Fruit fly (Drosophila melanogaster) whole organism, embryonic: ENCODE results near the gene elB.

ENCODE experiments used
- Bgb ChIP-seq: fragments of 200-800 bp; sonication (Bioruptor generic); IDR thresholded peaks from 2 replicates; pipeline ENCODE4 v1.3.6; 2022; ENCODE audit warnings: missing biosample characterization, missing genetic modification characterization; ENCODE audit not compliant: partially characterized antibody
- C15 ChIP-seq: fragments of 200-800 bp; sonication (Bioruptor generic); IDR thresholded peaks from 3 replicates; pipeline ENCODE4 v1.3.6; 2022; ENCODE audit warnings: missing biosample characterization, missing genetic modification characterization
- CG11085 ChIP-seq: fragments of 200-800 bp; sonication (Bioruptor generic); IDR thresholded peaks from 2 replicates; pipeline ENCODE4 v1.3.6; 2022; ENCODE audit warnings: missing biosample characterization, missing genetic modification characterization
- CG11398 ChIP-seq: fragments of 200-800 bp; sonication (Bioruptor generic); optimal IDR thresholded peaks from 2 replicates; lab custom pipeline; 2016; ENCODE audit warnings: missing biosample characterization, missing genetic modification characterization
- CG17359 ChIP-seq: fragments of 200-800 bp; sonication (Bioruptor generic); optimal IDR thresholded peaks from 3 replicates; lab custom pipeline; 2018; ENCODE audit warnings: missing biosample characterization, mild to moderate bottlenecking, missing genetic modification characterization, moderate library complexity
- CG17912 ChIP-seq: fragments of 200-800 bp; sonication (Bioruptor generic); optimal IDR thresholded peaks from 2 replicates; lab custom pipeline; 2018; ENCODE audit warnings: missing biosample characterization, mild to moderate bottlenecking, missing genetic modification characterization
- CG18476 ChIP-seq: fragments of 200-800 bp; sonication (Bioruptor generic); optimal IDR thresholded peaks from 2 replicates; lab custom pipeline; 2016; ENCODE audit warnings: missing biosample characterization, mild to moderate bottlenecking, missing genetic modification characterization
- CG2678 ChIP-seq: fragments of 200-800 bp; sonication (Bioruptor generic); optimal IDR thresholded peaks from 3 replicates; lab custom pipeline; 2019; ENCODE audit warnings: missing biosample characterization, mild to moderate bottlenecking, missing genetic modification characterization, moderate library complexity
- CG31224 ChIP-seq: fragments of 200-800 bp; sonication (Bioruptor generic); IDR thresholded peaks from 2 replicates; pipeline ENCODE4 v1.3.6; 2022; ENCODE audit warnings: missing biosample characterization, missing genetic modification characterization
- CG32772 ChIP-seq: fragments of 200-800 bp; sonication (Bioruptor generic); IDR thresholded peaks from 2 replicates; pipeline ENCODE4 v1.3.6; 2022; ENCODE audit warnings: missing biosample characterization, missing genetic modification characterization
- CG4282 ChIP-seq: fragments of 200-800 bp; sonication (Bioruptor generic); optimal IDR thresholded peaks from 2 replicates; lab custom pipeline; 2016; ENCODE audit warnings: missing biosample characterization, missing genetic modification characterization
- CG8924 ChIP-seq: fragments of 200-800 bp; optimal IDR thresholded peaks from 3 replicates; lab custom pipeline; 2019; ENCODE audit warnings: missing biosample characterization, mild to moderate bottlenecking, missing genetic modification characterization, moderate library complexity
- CrebB ChIP-seq: fragments of 200-800 bp; sonication (Bioruptor generic); optimal IDR thresholded peaks from 3 replicates; lab custom pipeline; 2018; ENCODE audit warnings: missing biosample characterization, mild to moderate bottlenecking, missing genetic modification characterization
- Dll ChIP-seq: fragments of 200-800 bp; sonication (Bioruptor generic); IDR thresholded peaks from 4 replicates; pipeline ENCODE4 v1.3.6; 2022; ENCODE audit warnings: missing biosample characterization, missing genetic modification characterization; ENCODE audit not compliant: partially characterized antibody
- Doc2 ChIP-seq: fragments of 200-800 bp; sonication (Bioruptor generic); IDR thresholded peaks from 2 replicates; pipeline ENCODE4 v1.3.6; 2022; ENCODE audit warnings: missing biosample characterization, missing genetic modification characterization
- Ets65A ChIP-seq: fragments of 200-800 bp; sonication (Bioruptor generic); peaks from one replicate; lab custom pipeline; 2016; ENCODE audit warnings: missing biosample characterization, missing genetic modification characterization
- Fer2 ChIP-seq: fragments of 200-800 bp; sonication (Bioruptor generic); optimal IDR thresholded peaks from 2 replicates; lab custom pipeline; 2018; ENCODE audit warnings: missing biosample characterization, mild to moderate bottlenecking, missing genetic modification characterization, moderate library complexity
- HLHmδ ChIP-seq: fragments of 200-800 bp; sonication (Bioruptor generic); optimal IDR thresholded peaks from 2 replicates; lab custom pipeline; 2018; ENCODE audit warnings: missing biosample characterization, mild to moderate bottlenecking, missing genetic modification characterization, moderate library complexity
- Hey ChIP-seq: fragments of 200-800 bp; sonication (Bioruptor generic); optimal IDR thresholded peaks from 3 replicates; lab custom pipeline; 2018; ENCODE audit warnings: missing biosample characterization, mild to moderate bottlenecking, missing genetic modification characterization
- MTF-1 ChIP-seq: fragments of 200-800 bp; sonication (Bioruptor generic); optimal IDR thresholded peaks from 2 replicates; lab custom pipeline; 2018; ENCODE audit warnings: missing biosample characterization, mild to moderate bottlenecking, missing genetic modification characterization, borderline replicate concordance
- NC2α ChIP-seq: fragments of 200-800 bp; sonication (Bioruptor generic); optimal IDR thresholded peaks from 2 replicates; lab custom pipeline; 2016; ENCODE audit warnings: missing biosample characterization, missing genetic modification characterization
- Neu2 ChIP-seq: fragments of 200-800 bp; sonication (Bioruptor generic); optimal IDR thresholded peaks from 3 replicates; lab custom pipeline; 2016; ENCODE audit warnings: missing biosample characterization, missing genetic modification characterization, borderline replicate concordance
- Six4 ChIP-seq: fragments of 200-800 bp; sonication (Bioruptor generic); optimal IDR thresholded peaks from 2 replicates; lab custom pipeline; 2016; ENCODE audit warnings: missing biosample characterization, missing genetic modification characterization
- amos ChIP-seq: fragments of 200-800 bp; sonication (Bioruptor generic); IDR thresholded peaks from 2 replicates; pipeline ENCODE4 v1.3.6; 2022; ENCODE audit warnings: missing biosample characterization, missing genetic modification characterization; ENCODE audit not compliant: partially characterized antibody
- cad ChIP-seq: fragments of >200 bp; optimal IDR thresholded peaks from 2 replicates; lab custom pipeline; 2017; ENCODE audit warnings: missing biosample characterization, missing genetic modification characterization
- chm ChIP-seq: fragments of 200-800 bp; sonication (Bioruptor generic); IDR thresholded peaks from 2 replicates; pipeline ENCODE4 v1.3.6; 2022; ENCODE audit warnings: missing biosample characterization, missing genetic modification characterization
- corto ChIP-seq: fragments of 200-800 bp; sonication (Bioruptor generic); optimal IDR thresholded peaks from 2 replicates; lab custom pipeline; 2016; ENCODE audit warnings: missing biosample characterization, mild to moderate bottlenecking, missing genetic modification characterization, moderate library complexity
- dati ChIP-seq: fragments of 200-800 bp; sonication (Bioruptor generic); IDR thresholded peaks from 2 replicates; pipeline ENCODE4 v1.3.6; 2022; ENCODE audit warnings: missing biosample characterization, missing genetic modification characterization
- dmrt99B ChIP-seq: fragments of 200-800 bp; sonication (Bioruptor generic); optimal IDR thresholded peaks from 2 replicates; lab custom pipeline; 2018; ENCODE audit warnings: missing biosample characterization, mild to moderate bottlenecking, missing genetic modification characterization, moderate library complexity
- dpn ChIP-seq, 2 experiments: fragments of 200-800 bp; sonication (Bioruptor generic); optimal IDR thresholded peaks; 3 replicates each; lab custom pipeline; 2016; ENCODE audit warnings: missing biosample characterization in 2 of 2, missing genetic modification characterization in 2 of 2
- h ChIP-seq: fragments of >200 bp; optimal IDR thresholded peaks from 2 replicates; lab custom pipeline; 2017
- hbn ChIP-seq: fragments of 200-800 bp; sonication (Bioruptor generic); IDR thresholded peaks from 2 replicates; pipeline ENCODE4 v1.3.6; 2022; ENCODE audit warnings: missing biosample characterization, missing genetic modification characterization; ENCODE audit not compliant: partially characterized antibody
- hkb ChIP-seq, 2 experiments: fragments of 200-800 bp in 1 of 2; fragments of >200 bp in 1 of 2; sonication (Bioruptor generic) in 1 of 2; IDR thresholded peaks in 1 of 2; optimal IDR thresholded peaks in 1 of 2; 2 replicates each; pipeline versions ENCODE4 v1.3.6 to Lab custom; 2017 to 2022; ENCODE audit warnings: missing biosample characterization in 1 of 2, missing genetic modification characterization in 1 of 2
- kay ChIP-seq: fragments of 200-800 bp; sonication (Bioruptor generic); optimal IDR thresholded peaks from 2 replicates; lab custom pipeline; 2016; ENCODE audit warnings: missing biosample characterization, missing genetic modification characterization
- ken ChIP-seq: fragments of 200-800 bp; sonication (Bioruptor generic); IDR thresholded peaks from 3 replicates; pipeline ENCODE4 v1.3.6; 2022; ENCODE audit warnings: missing biosample characterization, missing genetic modification characterization
- lmd ChIP-seq: fragments of 200-800 bp; sonication (Bioruptor generic); IDR thresholded peaks from 2 replicates; pipeline ENCODE4 v1.3.6; 2022; ENCODE audit warnings: missing biosample characterization, missing genetic modification characterization
- lov ChIP-seq, 2 experiments: fragments of 200-800 bp in 1 of 2; fragments of >200 bp in 1 of 2; sonication (Bioruptor generic) in 1 of 2; IDR thresholded peaks in 1 of 2; optimal IDR thresholded peaks in 1 of 2; 2 replicates in 1 of 2; 3 replicates in 1 of 2; pipeline versions ENCODE4 v1.3.6 to Lab custom; 2017 to 2022; ENCODE audit warnings: missing biosample characterization in 1 of 2, missing genetic modification characterization in 1 of 2
- rib ChIP-seq: fragments of 200-800 bp; sonication (Bioruptor generic); IDR thresholded peaks from 2 replicates; pipeline ENCODE4 v1.3.6; 2022; ENCODE audit warnings: missing biosample characterization, missing genetic modification characterization
- sc ChIP-seq, 3 experiments: fragments of >200 bp in 2 of 3; fragments of 200-800 bp in 1 of 3; sonication (Bioruptor generic) in 1 of 3; optimal IDR thresholded peaks; 2 replicates in 2 of 3; 3 replicates in 1 of 3; lab custom pipeline; 2017; ENCODE audit warnings: mild to moderate bottlenecking in 1 of 3, missing biosample characterization in 1 of 3, missing genetic modification characterization in 1 of 3, missing genetic modification reagents in 1 of 3
- sna ChIP-seq: fragments of 200-800 bp; sonication (Bioruptor generic); IDR thresholded peaks from 2 replicates; pipeline ENCODE4 v1.3.6; 2022; ENCODE audit warnings: missing biosample characterization, missing genetic modification characterization; ENCODE audit not compliant: partially characterized antibody
- sqz ChIP-seq: fragments of 200-800 bp; sonication (Bioruptor generic); optimal IDR thresholded peaks from 3 replicates; lab custom pipeline; 2018; ENCODE audit warnings: missing biosample characterization, mild to moderate bottlenecking, missing genetic modification characterization
- sug ChIP-seq: fragments of 200-800 bp; optimal IDR thresholded peaks from 2 replicates; lab custom pipeline; 2019; ENCODE audit warnings: missing biosample characterization, mild to moderate bottlenecking, missing genetic modification characterization, moderate library complexity
- tio ChIP-seq: fragments of 200-800 bp; sonication (Bioruptor generic); optimal IDR thresholded peaks from 2 replicates; lab custom pipeline; 2017; ENCODE audit warnings: missing biosample characterization, missing genetic modification characterization, inconsistent platforms
- trem ChIP-seq: fragments of 200-800 bp; optimal IDR thresholded peaks from 3 replicates; lab custom pipeline; 2019; ENCODE audit warnings: missing biosample characterization, mild to moderate bottlenecking, missing genetic modification characterization, moderate library complexity
- twi ChIP-seq: fragments of 200-800 bp; optimal IDR thresholded peaks from 2 replicates; lab custom pipeline; 2019; ENCODE audit warnings: missing biosample characterization, mild to moderate bottlenecking, missing genetic modification characterization, moderate library complexity
- unpg ChIP-seq: fragments of 200-800 bp; sonication (Bioruptor generic); optimal IDR thresholded peaks from 3 replicates; lab custom pipeline; 2018; ENCODE audit warnings: missing biosample characterization, mild to moderate bottlenecking, missing genetic modification characterization, moderate library complexity
- usp ChIP-seq: fragments of >200 bp; optimal IDR thresholded peaks from 2 replicates; lab custom pipeline; 2017; ENCODE audit warnings: missing biosample characterization, missing genetic modification characterization
- yki ChIP-seq: fragments of >200 bp; optimal IDR thresholded peaks from 3 replicates; lab custom pipeline; 2018
- zen ChIP-seq: fragments of 200-800 bp; sonication (Bioruptor generic); optimal IDR thresholded peaks from 3 replicates; lab custom pipeline; 2018; ENCODE audit warnings: missing biosample characterization, mild to moderate bottlenecking, missing genetic modification characterization, moderate library complexity

elB gene

DNA sequence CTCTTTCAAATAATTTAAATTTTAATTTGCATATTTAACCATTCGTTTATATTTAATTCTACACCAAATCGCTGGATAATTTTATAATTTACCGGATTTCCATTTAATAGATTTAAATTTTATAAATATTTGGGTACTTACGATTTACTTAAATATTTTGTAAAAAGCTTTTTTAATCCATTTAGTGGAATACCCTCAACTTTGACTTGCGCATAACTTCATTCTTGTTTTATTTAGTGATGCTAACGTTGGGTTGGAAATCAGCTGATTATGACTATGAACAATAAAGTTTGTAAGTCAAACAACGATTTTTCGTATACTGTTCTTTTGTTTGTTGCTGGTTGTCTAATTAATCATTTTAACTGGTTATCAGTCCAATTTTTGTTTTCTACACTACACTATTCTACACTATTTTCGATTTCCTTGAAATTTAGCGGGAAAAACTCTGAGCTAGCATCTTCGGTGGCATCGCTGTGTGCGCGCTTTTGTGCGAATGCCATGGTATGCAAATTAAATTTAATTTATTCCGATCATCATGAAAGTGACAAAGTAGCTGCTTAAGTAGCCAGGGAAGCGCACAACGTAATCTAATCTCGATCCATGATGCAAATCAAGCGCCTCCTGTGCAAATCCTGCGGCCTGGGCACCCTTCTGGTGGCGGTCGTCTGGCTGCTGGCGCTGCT lies 50.4 kb downstream of the elB start, which contains the start of gene Pgant35A (continued):
- TF ChIP-seq rib (no peak), zen (tag; lab: Kevin White, UChicago) (peak; percentile 1), ken (GFP tag; lab: Robert Waterston, UW) (no peak), lov (optimal IDR thresholded peaks at IDR 0.05; lab: Kevin White, UChicago) (no peak), lov (GFP tag; IDR thresholded peaks at IDR 0.05; lab: Robert Waterston, UW) (no peak), yki (lab: Kevin White, UChicago) (no peak), CG8924 (tag; lab: Kevin White, UChicago) (peak; percentile 40), kay (GFP tag; lab: Kevin White, UChicago) (no peak), CG17359 (tag; lab: Kevin White, UChicago) (peak; percentile 5), CG18476 (GFP tag; lab: Kevin White, UChicago) (no peak), dpn (GFP tag; optimal IDR thresholded peaks at IDR 0.05; lab: Kevin White, UChicago) (peak in 1 of 2 experiments; percentile 34), usp (no peak), CG2678 (tag; lab: Kevin White, UChicago) (peak; percentile 61), corto (no peak), Ets65A (GFP tag; lab: Kevin White, UChicago) (no peak), twi (no peak), hkb (optimal IDR thresholded peaks at IDR 0.05; lab: Kevin White, UChicago) (peak; percentile 9), hkb (GFP tag; IDR thresholded peaks at IDR 0.05; lab: Robert Waterston, UW) (no peak), dati (GFP tag; lab: Robert Waterston, UW) (no peak), HLHmδ (GFP tag; lab: Kevin White, UChicago) (no peak), hbn (GFP tag; lab: Robert Waterston, UW) (no peak), CG11398 (GFP tag; lab: Kevin White, UChicago) (no peak), CG32772 (no peak), sc (optimal IDR thresholded peaks at IDR 0.05; lab: Kevin White, UChicago) (no peak), sc (GFP tag; optimal IDR thresholded peaks at IDR 0.05; lab: Kevin White, UChicago) (no peak), lmd (GFP tag; lab: Robert Waterston, UW) (peak; percentile 19; the same call in 1 of the 2 replicates), sqz (no peak), dmrt99B (tag; lab: Kevin White, UChicago) (peak; percentile 32), Hey (tag; lab: Kevin White, UChicago) (no peak), trem (tag; lab: Kevin White, UChicago) (peak; percentile 38), h (lab: Kevin White, UChicago) (no peak), Doc2 (no peak), CG4282 (GFP tag; lab: Kevin White, UChicago) (no peak), Dll (0 out of 4 replicates have a peak, but pooled peaks have one; percentile 20), Fer2 (tag; lab: Kevin White, UChicago) (no peak), Bgb (GFP tag; lab: Robert Waterston, UW) (no peak), MTF-1 (GFP tag; lab: Kevin White, UChicago) (no peak), CG11085 (no peak), CG17912 (GFP tag; lab: Kevin White, UChicago) (no peak), C15 (GFP tag; lab: Robert Waterston, UW) (no peak), unpg (GFP tag; lab: Kevin White, UChicago) (peak; percentile 55), sug (tag; lab: Kevin White, UChicago) (peak; percentile 45), Six4 (GFP tag; lab: Kevin White, UChicago) (no peak), NC2α (no peak), sna (GFP tag; lab: Robert Waterston, UW) (no peak), CrebB (tag; lab: Kevin White, UChicago) (no peak), cad (GFP tag; lab: Kevin White, UChicago) (no peak), Neu2 (GFP tag; lab: Kevin White, UChicago) (no peak), tio (GFP tag; lab: Kevin White, UChicago) (no peak), amos (GFP tag; lab: Robert Waterston, UW) (no peak), chm (GFP tag; lab: Robert Waterston, UW) (no peak), CG31224 (no peak)
